Fruit fly (Drosophila melanogaster) whole organism, embryonic: ENCODE measurements around the gene CG34242.

Source experiments
- Abd-B ChIP-seq: fragments of 200-800 bp; sonication (Bioruptor generic); optimal IDR thresholded peaks from 2 replicates; lab custom pipeline; 2018; ENCODE audit warnings: missing biosample characterization, mild to moderate bottlenecking, missing genetic modification characterization, moderate library complexity
- CG10979 ChIP-seq: fragments of 200-800 bp; sonication (Bioruptor generic); optimal IDR thresholded peaks from 2 replicates; lab custom pipeline; 2018; ENCODE audit warnings: missing biosample characterization, mild to moderate bottlenecking, missing genetic modification characterization, moderate library complexity
- CG11456 ChIP-seq: fragments of 200-800 bp; sonication (Bioruptor generic); IDR thresholded peaks from 3 replicates; pipeline ENCODE4 v1.3.6; 2022; ENCODE audit warnings: missing biosample characterization, missing genetic modification characterization
- CG11560 ChIP-seq: fragments of 200-800 bp; sonication (Bioruptor generic); IDR thresholded peaks from 3 replicates; pipeline ENCODE4 v1.3.6; 2022; ENCODE audit warnings: missing biosample characterization, missing genetic modification characterization
- CG14441 ChIP-seq: fragments of 200-800 bp; sonication (Bioruptor generic); IDR thresholded peaks from 2 replicates; pipeline ENCODE4 v1.3.6; 2022; ENCODE audit warnings: missing biosample characterization, missing genetic modification characterization
- CG15073 ChIP-seq: fragments of 200-800 bp; sonication (Bioruptor generic); optimal IDR thresholded peaks from 2 replicates; lab custom pipeline; 2016; ENCODE audit warnings: missing biosample characterization, missing genetic modification characterization
- CG15601 ChIP-seq: fragments of 200-800 bp; sonication (Bioruptor generic); optimal IDR thresholded peaks from 3 replicates; lab custom pipeline; 2019; ENCODE audit warnings: missing biosample characterization, mild to moderate bottlenecking, missing genetic modification characterization, moderate library complexity
- CG17612 ChIP-seq: fragments of 200-800 bp; sonication (Bioruptor generic); IDR thresholded peaks from 2 replicates; pipeline ENCODE4 v1.3.6; 2022; ENCODE audit warnings: missing biosample characterization, missing genetic modification characterization
- CG18011 ChIP-seq: fragments of 200-800 bp; sonication (Bioruptor generic); optimal IDR thresholded peaks from 2 replicates; lab custom pipeline; 2017; ENCODE audit warnings: missing biosample characterization, missing genetic modification characterization, mild to moderate bottlenecking, moderate library complexity, missing genotype
- CG1832 ChIP-seq: fragments of 200-800 bp; sonication (Bioruptor generic); optimal IDR thresholded peaks from 2 replicates; lab custom pipeline; 2017; ENCODE audit warnings: missing biosample characterization, mild to moderate bottlenecking, missing genetic modification characterization, inconsistent platforms
- CG18599 ChIP-seq: fragments of 200-800 bp; sonication (Bioruptor generic); optimal IDR thresholded peaks from 3 replicates; lab custom pipeline; 2017; ENCODE audit warnings: missing biosample characterization, missing genetic modification characterization, mild to moderate bottlenecking, moderate library complexity, missing genetic modification reagents
- CG2129 ChIP-seq: fragments of 200-800 bp; sonication (Bioruptor generic); IDR thresholded peaks from 2 replicates; pipeline ENCODE4 v1.3.6; 2022; ENCODE audit warnings: missing biosample characterization, missing genetic modification characterization; ENCODE audit not compliant: partially characterized antibody
- CG30020 ChIP-seq: fragments of 200-800 bp; optimal IDR thresholded peaks from 2 replicates; lab custom pipeline; 2019; ENCODE audit warnings: missing biosample characterization, mild to moderate bottlenecking, missing genetic modification characterization, moderate library complexity
- CG3726 ChIP-seq: fragments of 200-800 bp; sonication (Bioruptor generic); IDR thresholded peaks from 3 replicates; pipeline ENCODE4, ENCODE4 v1.3.6; 2022; ENCODE audit warnings: missing biosample characterization, missing genetic modification characterization
- CG3847 ChIP-seq: fragments of 200-800 bp; sonication (Bioruptor generic); IDR thresholded peaks from 2 replicates; pipeline ENCODE4 v1.3.6; 2022; ENCODE audit warnings: missing biosample characterization, missing genetic modification characterization
- CG5180 ChIP-seq: fragments of 200-800 bp; sonication (Bioruptor generic); optimal IDR thresholded peaks from 3 replicates; lab custom pipeline; 2017; ENCODE audit warnings: missing biosample characterization, missing genetic modification characterization, mild to moderate bottlenecking, moderate library complexity, missing genetic modification reagents
- CG5953 ChIP-seq: fragments of 200-800 bp; sonication (Bioruptor generic); IDR thresholded peaks from 2 replicates; pipeline ENCODE4 v1.3.6; 2022; ENCODE audit warnings: missing biosample characterization, missing genetic modification characterization
- CG7372 ChIP-seq: fragments of 200-800 bp; sonication (Bioruptor generic); IDR thresholded peaks from 2 replicates; pipeline ENCODE4 v1.3.6; 2022; ENCODE audit warnings: missing biosample characterization, missing genetic modification characterization
- CG7786 ChIP-seq: fragments of 200-800 bp; sonication (Bioruptor generic); optimal IDR thresholded peaks from 2 replicates; lab custom pipeline; 2016; ENCODE audit warnings: missing biosample characterization, missing genetic modification characterization
- CG8281 ChIP-seq: fragments of 200-800 bp; sonication (Bioruptor generic); optimal IDR thresholded peaks from 2 replicates; lab custom pipeline; 2018; ENCODE audit warnings: missing biosample characterization, mild to moderate bottlenecking, missing genetic modification characterization, moderate library complexity
- CG8359 ChIP-seq: fragments of 200-800 bp; sonication (Bioruptor generic); optimal IDR thresholded peaks from 2 replicates; lab custom pipeline; 2017; ENCODE audit warnings: missing biosample characterization, mild to moderate bottlenecking, missing genetic modification characterization, borderline replicate concordance
- CG9727 ChIP-seq: fragments of 200-800 bp; sonication (Bioruptor generic); optimal IDR thresholded peaks from 3 replicates; lab custom pipeline; 2017; ENCODE audit warnings: missing biosample characterization, mild to moderate bottlenecking, missing genetic modification characterization
- D ChIP-seq, 2 experiments: fragments of 200-800 bp in 1 of 2; fragments of >200 bp in 1 of 2; sonication (Bioruptor generic) in 1 of 2; optimal IDR thresholded peaks; 2 replicates in 1 of 2; 3 replicates in 1 of 2; lab custom pipeline; 2017; ENCODE audit warnings: mild to moderate bottlenecking in 1 of 2, missing biosample characterization in 1 of 2, missing genetic modification characterization in 1 of 2, missing genetic modification reagents in 1 of 2
- Dbx ChIP-seq: fragments of 200-800 bp; sonication (Bioruptor generic); IDR thresholded peaks from 3 replicates; pipeline ENCODE4 v1.3.6; 2022; ENCODE audit warnings: missing biosample characterization, missing genetic modification characterization
- Dll ChIP-seq: fragments of 200-800 bp; sonication (Bioruptor generic); IDR thresholded peaks from 4 replicates; pipeline ENCODE4 v1.3.6; 2022; ENCODE audit warnings: missing biosample characterization, missing genetic modification characterization; ENCODE audit not compliant: partially characterized antibody
- Drgx ChIP-seq: fragments of 200-800 bp; sonication (Bioruptor generic); IDR thresholded peaks from 2 replicates; pipeline ENCODE4 v1.3.6; 2022; ENCODE audit warnings: missing biosample characterization, missing genetic modification characterization
- Fer2 ChIP-seq: fragments of 200-800 bp; sonication (Bioruptor generic); optimal IDR thresholded peaks from 2 replicates; lab custom pipeline; 2018; ENCODE audit warnings: missing biosample characterization, mild to moderate bottlenecking, missing genetic modification characterization, moderate library complexity
- GATAe ChIP-seq: fragments of 200-800 bp; sonication (Bioruptor generic); conservative IDR thresholded peaks from 2 replicates; pipeline ENCODE4 v1.3.6; 2022; ENCODE audit warnings: missing biosample characterization, missing genetic modification characterization
- H15 ChIP-seq: fragments of 200-800 bp; sonication (Bioruptor generic); IDR thresholded peaks from 3 replicates; pipeline ENCODE4 v1.3.6; 2022; ENCODE audit warnings: missing biosample characterization, missing genetic modification characterization
- Med ChIP-seq: fragments of 200-800 bp; sonication (Bioruptor generic); peaks from one replicate; lab custom pipeline; 2016; ENCODE audit warnings: missing biosample characterization, missing genetic modification characterization, mild to moderate bottlenecking, inconsistent platforms, moderate library complexity
- Nf-YA ChIP-seq: fragments of 200-800 bp; sonication (Bioruptor generic); IDR thresholded peaks from 2 replicates; pipeline ENCODE4 v1.3.6; 2022; ENCODE audit warnings: missing biosample characterization, missing genetic modification characterization
- Nf-YC ChIP-seq: fragments of 200-800 bp; optimal IDR thresholded peaks from 3 replicates; lab custom pipeline; 2019; ENCODE audit warnings: missing biosample characterization, mild to moderate bottlenecking, missing genetic modification characterization, moderate library complexity
- Vsx1 ChIP-seq: fragments of 200-800 bp; sonication (Bioruptor generic); optimal IDR thresholded peaks from 2 replicates; lab custom pipeline; 2017; ENCODE audit warnings: missing biosample characterization, mild to moderate bottlenecking, missing genetic modification characterization, missing genetic modification reagents
- amos ChIP-seq: fragments of 200-800 bp; sonication (Bioruptor generic); IDR thresholded peaks from 2 replicates; pipeline ENCODE4 v1.3.6; 2022; ENCODE audit warnings: missing biosample characterization, missing genetic modification characterization; ENCODE audit not compliant: partially characterized antibody
- ap ChIP-seq: fragments of 200-800 bp; sonication (Bioruptor generic); IDR thresholded peaks from 2 replicates; pipeline ENCODE4 v1.3.6; 2022; ENCODE audit warnings: missing biosample characterization, missing genetic modification characterization
- br ChIP-seq: fragments of >200 bp; optimal IDR thresholded peaks from 2 replicates; lab custom pipeline; 2017
- dati ChIP-seq: fragments of 200-800 bp; sonication (Bioruptor generic); IDR thresholded peaks from 2 replicates; pipeline ENCODE4 v1.3.6; 2022; ENCODE audit warnings: missing biosample characterization, missing genetic modification characterization
- dpn ChIP-seq, 2 experiments: fragments of 200-800 bp; sonication (Bioruptor generic); optimal IDR thresholded peaks; 3 replicates each; lab custom pipeline; 2016; ENCODE audit warnings: missing biosample characterization in 2 of 2, missing genetic modification characterization in 2 of 2
- en ChIP-seq: fragments of 200-800 bp; sonication (Bioruptor generic); optimal IDR thresholded peaks from 2 replicates; lab custom pipeline; 2016; ENCODE audit warnings: missing biosample characterization, missing genetic modification characterization
- gce ChIP-seq: fragments of 200-800 bp; sonication (Bioruptor generic); IDR thresholded peaks from 3 replicates; pipeline ENCODE4 v1.3.6; 2022; ENCODE audit warnings: missing biosample characterization, missing genetic modification characterization
- gro ChIP-seq: fragments of 200-800 bp; sonication (Bioruptor generic); optimal IDR thresholded peaks from 2 replicates; lab custom pipeline; 2016; ENCODE audit warnings: missing biosample characterization, missing genetic modification characterization
- maf-S ChIP-seq: fragments of 200-800 bp; sonication (Bioruptor generic); optimal IDR thresholded peaks from 2 replicates; lab custom pipeline; 2016; ENCODE audit warnings: missing biosample characterization, missing genetic modification characterization
- mam ChIP-seq: fragments of 200-800 bp; sonication (Bioruptor generic); optimal IDR thresholded peaks from 3 replicates; lab custom pipeline; 2016; ENCODE audit warnings: missing biosample characterization, missing genetic modification characterization
- pan ChIP-seq, 4 experiments: fragments of >200 bp in 3 of 4; fragments of 200-800 bp in 1 of 4; sonication (Bioruptor generic) in 1 of 4; optimal IDR thresholded peaks in 3 of 4; IDR thresholded peaks in 1 of 4; 2 replicates each; pipeline versions ENCODE4 v1.3.6 to Lab custom; 2017 to 2022; ENCODE audit warnings: missing biosample characterization in 2 of 4, missing genetic modification characterization in 2 of 4, mixed read lengths in 1 of 4
- sc ChIP-seq, 3 experiments: fragments of >200 bp in 2 of 3; fragments of 200-800 bp in 1 of 3; sonication (Bioruptor generic) in 1 of 3; optimal IDR thresholded peaks; 2 replicates in 2 of 3; 3 replicates in 1 of 3; lab custom pipeline; 2017; ENCODE audit warnings: mild to moderate bottlenecking in 1 of 3, missing biosample characterization in 1 of 3, missing genetic modification characterization in 1 of 3, missing genetic modification reagents in 1 of 3
- sens-2 ChIP-seq: fragments of 200-800 bp; sonication (Bioruptor generic); IDR thresholded peaks from 2 replicates; pipeline ENCODE4 v1.3.6; 2022; ENCODE audit warnings: missing biosample characterization, missing genetic modification characterization
- so ChIP-seq: fragments of 200-800 bp; sonication (Bioruptor generic); IDR thresholded peaks from 3 replicates; pipeline ENCODE4 v1.3.6; 2022; ENCODE audit warnings: missing biosample characterization, missing genetic modification characterization
- toy ChIP-seq: fragments of 200-800 bp; sonication (Bioruptor generic); IDR thresholded peaks from 2 replicates; pipeline ENCODE4 v1.3.6; 2022; ENCODE audit warnings: missing biosample characterization, missing genetic modification characterization
- usp ChIP-seq: fragments of >200 bp; optimal IDR thresholded peaks from 2 replicates; lab custom pipeline; 2017; ENCODE audit warnings: missing biosample characterization, missing genetic modification characterization

CG34242 gene

dm6 chr3L:12523941-12524340 lies 9.9 kb upstream of the CG34242 start, which contains the start of the genes ver and Gcn5 (continued):
- TF ChIP-seq D (optimal IDR thresholded peaks at IDR 0.05; lab: Kevin White, UChicago) (no peak), D (GFP tag; optimal IDR thresholded peaks at IDR 0.05; lab: Kevin White, UChicago) (peak; percentile 84), Dbx (GFP tag; lab: Robert Waterston, UW) (peak; percentile 94), CG18599 (GFP tag; lab: Kevin White, UChicago) (peak; percentile 94), gce (GFP tag; lab: Robert Waterston, UW) (peak; percentile 90), CG7786 (GFP tag; lab: Kevin White, UChicago) (peak; percentile 80), CG15073 (GFP tag; lab: Kevin White, UChicago) (peak; percentile 20), CG18011 (GFP tag; lab: Kevin White, UChicago) (peak; percentile 85), maf-S (GFP tag; lab: Kevin White, UChicago) (peak; percentile 81), CG3847 (peak; percentile 91), sc (optimal IDR thresholded peaks at IDR 0.05; lab: Kevin White, UChicago) (no peak), sc (GFP tag; optimal IDR thresholded peaks at IDR 0.05; lab: Kevin White, UChicago) (peak; percentile 73), Abd-B (GFP tag; lab: Kevin White, UChicago) (peak; percentile 90), dpn (GFP tag; optimal IDR thresholded peaks at IDR 0.05; lab: Kevin White, UChicago) (peak; percentile 85 to 90), CG9727 (GFP tag; lab: Kevin White, UChicago) (peak; percentile 94), CG11560 (tag; lab: Robert Waterston, UW) (peak; percentile 78; the same call in 2 of the 3 replicates), CG5180 (GFP tag; lab: Kevin White, UChicago) (peak; percentile 74), Med (GFP tag; lab: Kevin White, UChicago) (peak; percentile 98), Dll (GFP tag; lab: Robert Waterston, UW) (no peak), Fer2 (tag; lab: Kevin White, UChicago) (peak; percentile 84), CG5953 (peak; percentile 88), CG8281 (peak; percentile 74), usp (GFP tag; lab: Kevin White, UChicago) (no peak), br (no peak), Drgx (GFP tag; lab: Robert Waterston, UW) (peak; percentile 96), CG30020 (tag; lab: Kevin White, UChicago) (peak; percentile 72), CG14441 (GFP tag; lab: Robert Waterston, UW) (peak; percentile 94), gro (GFP tag; lab: Kevin White, UChicago) (peak; percentile 56), so (GFP tag; lab: Robert Waterston, UW) (peak; percentile 89; the same call in 2 of the 3 replicates), CG15601 (peak; percentile 87), CG3726 (peak; percentile 83; the same call in 2 of the 3 replicates), CG1832 (GFP tag; lab: Kevin White, UChicago) (no peak), CG10979 (tag; lab: Kevin White, UChicago) (peak; percentile 87), Nf-YA (GFP tag; lab: Robert Waterston, UW) (peak; percentile 86), CG7372 (peak; percentile 94), Vsx1 (no peak), dati (GFP tag; lab: Robert Waterston, UW) (peak; percentile 79), mam (GFP tag; lab: Kevin White, UChicago) (peak; percentile 92), GATAe (GFP tag; lab: Robert Waterston, UW) (0 out of 2 replicates have a peak, but pooled peaks have one; percentile 60), sens-2 (GFP tag; lab: Robert Waterston, UW) (peak; percentile 82; the same call in 1 of the 2 replicates), pan (optimal IDR thresholded peaks at IDR 0.05; lab: Kevin White, UChicago) (no peak), pan (GFP tag; optimal IDR thresholded peaks at IDR 0.05 in 1 of 2, IDR thresholded peaks at IDR 0.05 in 1 of 2) (peak in 1 of 2 experiments; percentile 95), CG8359 (GFP tag; lab: Kevin White, UChicago) (peak; percentile 60), en (peak; percentile 7), CG11456 (GFP tag; lab: Robert Waterston, UW) (peak; percentile 93), CG2129 (GFP tag; lab: Robert Waterston, UW) (no peak), Nf-YC (tag; lab: Kevin White, UChicago) (peak; percentile 75), H15 (GFP tag; lab: Robert Waterston, UW) (peak; percentile 94), CG17612 (GFP tag; lab: Robert Waterston, UW) (peak; percentile 81), amos (GFP tag; lab: Robert Waterston, UW) (0 out of 2 replicates have a peak, but pooled peaks have one; percentile 25), ap (GFP tag; lab: Robert Waterston, UW) (peak; percentile 84), toy (peak; percentile 69; the same call in 1 of the 2 replicates)
